Fruit fly (Drosophila melanogaster) whole organism, pupa: ENCODE results near the gene Dlip2.

Experiments used
- CG14655 ChIP-seq: fragments of 200-800 bp; sonication (Bioruptor generic); optimal IDR thresholded peaks from 3 replicates; lab custom pipeline; 2017; ENCODE audit warnings: mild to moderate bottlenecking, missing biosample characterization, missing genetic modification reagents, missing genetic modification characterization
- EcR ChIP-seq: fragments of 200-800 bp; sonication (Bioruptor generic); optimal IDR thresholded peaks from 3 replicates; lab custom pipeline; 2019; ENCODE audit warnings: missing biosample characterization, missing genetic modification characterization, mild to moderate bottlenecking, moderate library complexity, missing genetic modification reagents
- rn ChIP-seq: fragments of 200-800 bp; sonication (Bioruptor generic); IDR thresholded peaks from 2 replicates; pipeline ENCODE4 v1.3.6; 2022; ENCODE audit warnings: missing biosample characterization, missing genetic modification characterization

DNA sequence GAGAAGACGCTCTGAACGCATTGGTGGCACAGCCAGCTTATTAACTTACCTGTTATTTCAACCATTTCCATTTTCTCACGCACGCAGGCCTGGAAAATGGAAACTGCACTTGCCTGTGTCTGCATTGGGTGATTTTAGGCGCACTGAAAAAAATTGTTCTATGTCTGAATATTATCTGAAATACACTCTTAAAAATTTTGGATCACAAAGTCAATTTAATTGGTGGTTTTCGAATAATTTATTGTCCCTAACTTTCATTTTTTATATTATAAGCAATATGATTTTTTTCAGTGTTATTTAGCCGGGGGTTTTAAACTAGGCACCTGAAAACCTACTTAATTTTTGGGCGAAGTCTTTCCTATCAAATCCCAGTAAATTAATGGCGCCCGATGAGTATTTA, 17.6 kb upstream of the Dlip2 start:
- TF ChIP-seq CG14655 (GFP tag; lab: Kevin White, UChicago) (peak; percentile 77), EcR (GFP tag; lab: Kevin White, UChicago) (no peak), rn (GFP tag; lab: Robert Waterston, UW) (peak; percentile 43; the same call in 1 of the 2 replicates)
